Fruit fly (Drosophila melanogaster): ENCODE data around the gene CG9541.

DNA sequence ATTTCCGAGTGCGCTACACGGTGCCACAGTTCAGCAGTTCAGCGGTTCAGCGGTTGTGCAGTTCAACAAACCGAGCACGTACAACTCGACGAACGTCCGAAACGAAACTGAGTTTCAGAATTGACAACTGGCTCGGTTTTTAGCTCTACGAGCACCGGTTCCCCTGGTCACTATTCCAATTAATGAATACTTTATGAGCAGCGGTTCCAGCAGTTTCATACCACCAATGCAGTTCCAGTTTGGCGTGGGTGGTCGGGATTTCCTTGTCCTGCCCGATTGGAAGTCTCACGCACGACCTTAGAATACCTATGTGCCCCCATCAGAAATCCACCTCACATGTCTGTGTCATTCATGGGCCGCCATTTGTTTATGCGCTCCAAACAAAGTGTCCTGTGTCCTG lies at the start of gene CG9541:
- no peak for TF ChIP-seq bigmax (GFP tag; optimal IDR thresholded peaks at IDR 0.05)
- no peak for TF ChIP-seq Aef1 (GFP tag; IDR thresholded peaks at IDR 0.05)
- TF ChIP-seq CG11093 (GFP tag; IDR thresholded peaks at IDR 0.05): no peak
- TF ChIP-seq CG6791 (GFP tag; IDR thresholded peaks at IDR 0.05; ENCODE audit: partially characterized antibody): no peak
- TF ChIP-seq CG34224 (GFP tag; IDR thresholded peaks at IDR 0.05; ENCODE audit: partially characterized antibody): no peak

Data from whole organism, embryonic.